Worm (Caenorhabditis elegans) whole organism, late embryonic: Measurements from ENCODE around the gene cat-2.

Experiments used
- elt-2 ChIP-seq: sonication (generic microtip); optimal IDR thresholded peaks from 2 replicates; lab custom pipeline; 2016; ENCODE audit warnings: missing genetic modification reagents, missing genetic modification characterization, missing compliant biosample characterization
- hlh-15 ChIP-seq: sonication (generic microtip); optimal IDR thresholded peaks from 2 replicates; lab custom pipeline; 2016; ENCODE audit warnings: missing genetic modification characterization, missing compliant biosample characterization
- npax-4 ChIP-seq: sonication (generic microtip); optimal IDR thresholded peaks from 2 replicates; lab custom pipeline; 2016; ENCODE audit warnings: missing genetic modification characterization, missing compliant biosample characterization
- tbx-2 ChIP-seq: sonication (generic microtip); optimal IDR thresholded peaks from 2 replicates; lab custom pipeline; 2016; ENCODE audit warnings: missing genetic modification characterization, missing compliant biosample characterization
- zip-5 ChIP-seq: sonication (generic microtip); optimal IDR thresholded peaks from 2 replicates; lab custom pipeline; 2016; ENCODE audit warnings: missing genetic modification characterization, missing compliant biosample characterization

DNA sequence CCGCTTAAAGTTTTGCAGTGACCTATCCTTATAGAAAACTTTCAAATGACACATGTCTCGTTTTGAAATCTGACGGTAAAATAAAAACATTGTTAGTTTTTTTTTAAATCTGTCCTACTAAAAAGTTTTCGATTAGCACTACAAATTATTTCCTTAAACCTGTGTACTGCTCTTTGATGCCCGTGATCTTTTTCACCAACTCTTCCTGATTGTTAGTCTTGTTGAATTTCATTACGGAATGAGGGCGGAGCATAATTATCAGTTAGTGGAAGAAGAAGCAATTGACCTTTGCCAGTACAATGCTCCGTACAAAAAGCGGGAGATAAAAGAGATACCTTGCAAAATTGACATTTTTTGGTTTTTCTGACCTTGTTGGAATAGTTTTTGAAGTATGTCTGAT lies 49.5 kb downstream of the cat-2 start, which contains the start of gene K01A2.4:
- no peak for TF ChIP-seq elt-2 (tag; lab: Kevin White, UChicago)
- TF ChIP-seq npax-4 (tag; lab: Kevin White, UChicago), result no peak
- no peak for TF ChIP-seq hlh-15
- TF ChIP-seq zip-5 (tag; lab: Kevin White, UChicago), result no peak
- TF ChIP-seq tbx-2 (tag; lab: Kevin White, UChicago), result no peak
